Fruit fly (Drosophila melanogaster): ENCODE measurements around the gene Fkbp59.

Gene Fkbp59

DNA sequence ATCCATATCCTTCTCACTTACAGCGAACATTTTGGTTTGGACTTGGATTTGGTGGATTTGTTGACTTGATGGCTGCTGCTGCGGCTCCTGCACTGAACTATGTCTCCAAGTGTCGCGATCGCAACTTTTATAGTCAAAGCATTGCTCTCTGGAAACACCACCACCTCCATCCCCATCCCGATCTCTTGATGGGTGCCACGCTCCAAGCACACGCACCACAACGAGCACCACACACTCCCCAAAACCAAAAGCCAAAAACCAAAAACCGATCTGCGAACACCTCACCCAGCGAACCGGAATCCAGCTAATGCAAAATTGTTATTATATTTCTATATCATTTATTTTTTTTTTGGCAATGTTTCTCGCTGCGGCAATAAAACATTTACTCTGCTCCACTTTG, 45.3 kb downstream of the Fkbp59 start, which contains the start of gene Cpr30F:
Gene Cpr30F, minus strand, starts transcription at position 101 of the 400 bp plus-strand sequence.
- TF ChIP-seq Snoo (tag; optimal IDR thresholded peaks at IDR 0.05), result no peak
- no peak for TF ChIP-seq CG32121 (GFP tag; IDR thresholded peaks at IDR 0.05)
- no peak for TF ChIP-seq CG8301 (tag; optimal IDR thresholded peaks at IDR 0.05)
- TF ChIP-seq CG14655 (GFP tag; optimal IDR thresholded peaks at IDR 0.05), result no peak
- no peak for TF ChIP-seq CG13204 (GFP tag; optimal IDR thresholded peaks at IDR 0.05)
- no peak for TF ChIP-seq CG4496 (GFP tag; IDR thresholded peaks at IDR 0.05)
- no peak for TF ChIP-seq fd96Ca (GFP tag; IDR thresholded peaks at IDR 0.05)
- no peak for TF ChIP-seq CG17806 (tag; optimal IDR thresholded peaks at IDR 0.05)
- TF ChIP-seq D1 (tag; optimal IDR thresholded peaks at IDR 0.05), result no peak
- no peak for TF ChIP-seq CG15710 (tag; optimal IDR thresholded peaks at IDR 0.05)
- no peak for TF ChIP-seq rn (GFP tag; IDR thresholded peaks at IDR 0.05)

DNA sequence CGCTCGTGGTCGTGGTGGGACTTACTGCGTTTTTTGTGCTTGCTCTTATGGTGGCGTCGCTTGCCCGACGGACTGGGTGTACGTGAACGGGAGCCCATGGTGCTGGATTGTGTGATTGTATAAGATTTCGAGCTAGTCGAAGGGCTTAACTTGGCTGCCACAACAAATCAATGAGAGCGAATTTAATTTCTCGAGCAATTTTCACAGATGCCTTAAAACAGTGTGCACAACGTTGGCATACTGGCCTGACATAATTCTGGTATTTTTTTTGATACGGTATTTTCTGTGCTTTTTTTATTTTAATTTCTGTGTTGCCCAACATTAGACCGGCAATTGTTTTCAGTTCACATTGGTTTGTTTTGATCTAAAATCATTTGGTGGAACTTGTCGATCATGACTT, 50.1 kb downstream of the Fkbp59 start, which contains the start of gene Arglu1:
Gene Arglu1, minus strand, starts transcription at position 227 of the 400 bp plus-strand sequence.
- TF ChIP-seq CG13204 (GFP tag; optimal IDR thresholded peaks at IDR 0.05) (no peak), CG14655 (GFP tag; optimal IDR thresholded peaks at IDR 0.05) (no peak), CG4496 (GFP tag; IDR thresholded peaks at IDR 0.05) (peak; percentile 77), CG17806 (tag; optimal IDR thresholded peaks at IDR 0.05) (no peak), Pif1A (GFP tag; optimal IDR thresholded peaks at IDR 0.05) (no peak), rn (GFP tag; IDR thresholded peaks at IDR 0.05) (no peak), Pif1B (GFP tag; optimal IDR thresholded peaks at IDR 0.05) (no peak), Snoo (tag; optimal IDR thresholded peaks at IDR 0.05) (no peak), D1 (tag; optimal IDR thresholded peaks at IDR 0.05) (no peak), CG9948 (tag; optimal IDR thresholded peaks at IDR 0.05) (no peak), CG15710 (tag; optimal IDR thresholded peaks at IDR 0.05) (no peak), EcR (GFP tag; optimal IDR thresholded peaks at IDR 0.05) (no peak), Ets98B (GFP tag; IDR thresholded peaks at IDR 0.05) (peak; percentile 20; the same call in 1 of the 2 replicates), CG8301 (tag; optimal IDR thresholded peaks at IDR 0.05) (no peak), CG34367 (tag; optimal IDR thresholded peaks at IDR 0.05) (no peak), CG12605 (GFP tag; IDR thresholded peaks at IDR 0.05) (peak; percentile 35; the same call in 1 of the 2 replicates), gl (tag; optimal IDR thresholded peaks at IDR 0.05) (no peak), CG32121 (GFP tag; IDR thresholded peaks at IDR 0.05) (0 out of 2 replicates have a peak, but pooled peaks have one; percentile 26), fd96Ca (GFP tag; IDR thresholded peaks at IDR 0.05) (peak; percentile 46; the same call in 1 of the 3 replicates), CG10348 (GFP tag; IDR thresholded peaks at IDR 0.05) (no peak), CG8159 (tag; optimal IDR thresholded peaks at IDR 0.05) (no peak)

DNA sequence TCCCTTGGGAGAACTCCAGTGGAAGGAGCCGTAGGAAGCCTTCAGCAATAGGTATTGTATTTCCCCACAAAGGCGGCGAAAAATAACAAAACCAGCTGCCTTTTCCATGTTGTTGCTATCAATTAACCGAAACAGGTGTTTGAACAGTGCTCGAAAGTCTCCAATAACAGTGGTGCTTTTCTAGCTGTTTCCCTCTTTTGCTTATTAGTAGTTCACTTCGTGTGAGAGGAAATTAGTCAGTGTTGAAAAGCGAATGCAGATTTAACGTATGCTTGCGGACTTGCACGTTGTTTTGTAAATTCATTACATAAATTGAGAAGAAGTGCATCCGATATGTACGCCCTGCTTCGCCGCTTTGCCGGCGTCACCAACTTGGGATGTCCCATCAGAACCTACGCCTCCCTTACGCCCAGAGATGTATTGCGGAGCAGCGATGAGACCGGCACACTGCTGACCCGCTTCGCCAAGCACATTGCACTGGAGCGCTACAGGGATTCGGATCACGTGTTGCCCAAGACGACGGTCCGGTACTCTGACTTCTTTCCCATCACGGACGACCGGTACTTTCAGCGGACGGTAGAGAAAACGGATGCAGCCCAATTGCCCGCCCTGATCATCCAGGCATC, 50.9 kb downstream of the Fkbp59 start, which contains the start of the genes Datp and CG4619:
Gene Datp, minus strand, starts transcription at position 160 of the 626 bp plus-strand sequence.
Gene CG4619, plus strand, starts transcription at position 233 of the 626 bp plus-strand sequence.
- TF ChIP-seq CG4496 (GFP tag; IDR thresholded peaks at IDR 0.05), result 0 out of 3 replicates have a peak, but pooled peaks have one; percentile 39
- TF ChIP-seq Snoo (tag; optimal IDR thresholded peaks at IDR 0.05), result peak; percentile 16
- TF ChIP-seq Pif1B (GFP tag; optimal IDR thresholded peaks at IDR 0.05), result no peak
- no peak for TF ChIP-seq CG10348 (GFP tag; IDR thresholded peaks at IDR 0.05)
- TF ChIP-seq CG15710 (tag; optimal IDR thresholded peaks at IDR 0.05), result peak; percentile 4
- peak; percentile 5 for TF ChIP-seq CG34367 (tag; optimal IDR thresholded peaks at IDR 0.05)
- peak; percentile 39; the same call in 1 of the 2 replicates for TF ChIP-seq Ets98B (GFP tag; IDR thresholded peaks at IDR 0.05)
- peak; percentile 44; the same call in 1 of the 3 replicates for TF ChIP-seq fd96Ca (GFP tag; IDR thresholded peaks at IDR 0.05)

Data from whole organism, pupa.